8 worm cellular contexts compared by ENCODE assay signal in the genomic region with DNA sequence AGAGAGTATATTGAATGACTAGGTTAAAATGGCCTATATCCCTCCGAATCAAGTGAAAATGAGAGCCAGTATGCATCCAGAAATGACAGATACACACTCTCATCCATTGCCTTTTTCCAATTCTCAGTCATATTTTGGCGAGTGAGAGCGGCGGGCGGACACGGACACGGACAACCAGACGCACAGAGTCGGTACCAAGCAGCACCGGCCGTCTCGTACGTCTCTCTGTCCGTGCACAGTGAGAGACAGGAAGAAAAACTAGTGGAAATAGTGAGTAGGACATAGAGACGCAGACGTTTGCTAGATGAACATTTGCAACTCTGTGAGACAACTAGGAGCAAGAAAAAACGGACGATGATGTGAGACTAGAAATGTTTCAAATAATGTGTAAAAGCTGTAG.
A peak's percentile ranks its signal among the peaks of the same experiment; 100 is the strongest.
TF ChIP-seq lines count a peak whose summit lies in the region.

No protein-coding gene starts in this region.

TF ChIP-seq in whole organism, L1 larva, 84 proteins besides CTCF, POLR2A, EP300 and RAD21 (continues in another document):
- TF ChIP-seq snu-23 (GFP tag; optimal IDR thresholded peaks at IDR 0.05; lab: Kevin White, UChicago) (peak; percentile 12), fkh-8 (tag; optimal IDR thresholded peaks at IDR 0.05; lab: Kevin White, UChicago) (peak; percentile 35), rnt-1 (tag; optimal IDR thresholded peaks at IDR 0.05; lab: Kevin White, UChicago) (peak; percentile 11), swsn-7 (tag; optimal IDR thresholded peaks at IDR 0.05; lab: Kevin White, UChicago) (no peak), efl-3 (GFP tag; optimal IDR thresholded peaks at IDR 0.05; lab: Kevin White, UChicago) (no peak), jun-1 (tag; optimal IDR thresholded peaks at IDR 0.05; lab: Kevin White, UChicago) (peak; percentile 26), dpl-1 (GFP tag; optimal IDR thresholded peaks at IDR 0.05; lab: Kevin White, UChicago) (no peak), C34B4.2 (tag; optimal IDR thresholded peaks at IDR 0.05; lab: Kevin White, UChicago) (no peak), C16A3.4 (tag; optimal IDR thresholded peaks at IDR 0.05; lab: Kevin White, UChicago) (no peak), efl-1 (optimal IDR thresholded peaks at IDR 0.05; lab: Kevin White, UChicago) (peak; percentile 24 to 40), efl-1 (GFP tag; optimal IDR thresholded peaks at IDR 0.05 in 1 of 2; lab: Kevin White, UChicago) (peak; percentile 16 to 89)

TF ChIP-seq in whole organism, L2 larva, 48 proteins besides CTCF, POLR2A, EP300 and RAD21:
- peak; percentile 56 for TF ChIP-seq C34F6.9 (tag; optimal IDR thresholded peaks at IDR 0.05; lab: Kevin White, UChicago)
- peak; percentile 43 for TF ChIP-seq zag-1 (tag; optimal IDR thresholded peaks at IDR 0.05; lab: Kevin White, UChicago)
- no peak for TF ChIP-seq lin-13 (GFP tag; optimal IDR thresholded peaks at IDR 0.05; lab: Kevin White, UChicago)
- TF ChIP-seq ztf-11 (tag; optimal IDR thresholded peaks at IDR 0.05; lab: Kevin White, UChicago) = no peak
- TF ChIP-seq nhr-129 (tag; optimal IDR thresholded peaks at IDR 0.05; lab: Kevin White, UChicago) = peak; percentile 57
- peak; percentile 63 for TF ChIP-seq unc-55 (GFP tag; optimal IDR thresholded peaks at IDR 0.05; lab: Kevin White, UChicago)
- peak in 1 of 2 experiments; percentile 59 for TF ChIP-seq lsy-2 (tag; optimal IDR thresholded peaks at IDR 0.05; lab: Kevin White, UChicago)
- peak; percentile 11 for TF ChIP-seq F13H6.1 (tag; optimal IDR thresholded peaks at IDR 0.05; lab: Kevin White, UChicago)
- TF ChIP-seq fos-1 (tag; optimal IDR thresholded peaks at IDR 0.05; lab: Kevin White, UChicago) = peak; percentile 39
- no peak for TF ChIP-seq nhr-25 (tag; optimal IDR thresholded peaks at IDR 0.05; lab: Kevin White, UChicago)
- TF ChIP-seq elt-3 (tag; optimal IDR thresholded peaks at IDR 0.05; lab: Kevin White, UChicago) = no peak
TF ChIP-seq in whole organism, L2 larva: peak in this region for 7.

TF ChIP-seq in whole organism, L3 larva, 47 proteins besides CTCF, POLR2A, EP300 and RAD21:
- TF ChIP-seq nhr-67 (tag; optimal IDR thresholded peaks at IDR 0.05; lab: Kevin White, UChicago) = no peak
- peak; percentile 16 for TF ChIP-seq lin-15B (tag; optimal IDR thresholded peaks at IDR 0.05; lab: Kevin White, UChicago)
- no peak for TF ChIP-seq nhr-28 (tag; optimal IDR thresholded peaks at IDR 0.05; lab: Kevin White, UChicago)
- peak; percentile 55 for TF ChIP-seq hmg-11 (tag; optimal IDR thresholded peaks at IDR 0.05; lab: Kevin White, UChicago)
- TF ChIP-seq nfya-1 (tag; optimal IDR thresholded peaks at IDR 0.05; lab: Kevin White, UChicago; ENCODE audit: insufficient read depth) = peak; percentile 55
- peak; percentile 67 for TF ChIP-seq snpc-4 (tag; optimal IDR thresholded peaks at IDR 0.05; lab: Kevin White, UChicago)
- peak; percentile 70 for TF ChIP-seq lin-39 (tag; optimal IDR thresholded peaks at IDR 0.05; lab: Kevin White, UChicago)
- TF ChIP-seq eor-1 (tag; optimal IDR thresholded peaks at IDR 0.05; lab: Kevin White, UChicago) = no peak
- TF ChIP-seq elt-2 (tag; optimal IDR thresholded peaks at IDR 0.05; lab: Kevin White, UChicago) = peak; percentile 3
- TF ChIP-seq zag-1 (tag; optimal IDR thresholded peaks at IDR 0.05; lab: Kevin White, UChicago) = no peak
- TF ChIP-seq ceh-28 (tag; optimal IDR thresholded peaks at IDR 0.05; lab: Kevin White, UChicago) = peak; percentile 21

TF ChIP-seq in whole organism, L4 larva, 104 proteins besides CTCF, POLR2A, EP300 and RAD21 (continues in another document):
- peak; percentile 35; the same call in 1 of the 2 replicates for TF ChIP-seq T26A8.4 (GFP tag; IDR thresholded peaks at IDR 0.05; lab: Robert Waterston, UW)
- peak; percentile 78 for TF ChIP-seq hmg-1.1 (GFP tag; IDR thresholded peaks at IDR 0.05; lab: Robert Waterston, UW)
- TF ChIP-seq mdl-1 (tag; optimal IDR thresholded peaks at IDR 0.05; lab: Kevin White, UChicago) = peak in 1 of 2 experiments; percentile 27
- peak; percentile 53 for TF ChIP-seq mep-1 (tag; optimal IDR thresholded peaks at IDR 0.05; lab: Kevin White, UChicago)
- no peak for TF ChIP-seq mxl-2 (GFP tag; conservative IDR thresholded peaks at IDR 0.05; lab: Robert Waterston, UW)
- no peak for TF ChIP-seq Y48G9A.11 (GFP tag; IDR thresholded peaks at IDR 0.05; lab: Robert Waterston, UW)
- peak; percentile 43 for TF ChIP-seq dve-1 (tag; optimal IDR thresholded peaks at IDR 0.05; lab: Kevin White, UChicago; ENCODE audit: insufficient read depth)
- TF ChIP-seq mes-2 (tag; optimal IDR thresholded peaks at IDR 0.05; lab: Kevin White, UChicago; ENCODE audit: poor library complexity, severe bottlenecking) = peak; percentile 31
- peak in 1 of 2 experiments; percentile 7 for TF ChIP-seq hif-1 (tag; optimal IDR thresholded peaks at IDR 0.05; lab: Kevin White, UChicago)
- no peak for TF ChIP-seq T20F7.1 (GFP tag; optimal IDR thresholded peaks at IDR 0.05; lab: Kevin White, UChicago)

TF ChIP-seq in whole organism, late embryonic, 69 proteins besides CTCF, POLR2A, EP300 and RAD21:
- TF ChIP-seq gmeb-2 (tag; optimal IDR thresholded peaks at IDR 0.05; lab: Kevin White, UChicago) (no peak), unc-55 (GFP tag; optimal IDR thresholded peaks at IDR 0.05; lab: Kevin White, UChicago) (peak; percentile 55), nhr-232 (tag; optimal IDR thresholded peaks at IDR 0.05; lab: Kevin White, UChicago) (no peak), ceh-45 (GFP tag; IDR thresholded peaks at IDR 0.05; lab: Robert Waterston, UW) (no peak), ref-2 (tag; optimal IDR thresholded peaks at IDR 0.05; lab: Kevin White, UChicago) (peak; percentile 27), tbx-2 (tag; optimal IDR thresholded peaks at IDR 0.05; lab: Kevin White, UChicago) (peak; percentile 25), ceh-14 (tag; optimal IDR thresholded peaks at IDR 0.05; lab: Kevin White, UChicago) (peak; percentile 8)

TF ChIP-seq in whole organism, midembryonic, 9 proteins besides CTCF, POLR2A, EP300 and RAD21:
- TF ChIP-seq klf-2 (GFP tag; conservative IDR thresholded peaks at IDR 0.05; lab: Robert Waterston, UW) (no peak), ztf-29 (GFP tag; IDR thresholded peaks at IDR 0.05; lab: Robert Waterston, UW) (no peak), cog-1 (tag; optimal IDR thresholded peaks at IDR 0.05; lab: Kevin White, UChicago) (peak; percentile 13), ref-1 (GFP tag; conservative IDR thresholded peaks at IDR 0.05; lab: Robert Waterston, UW) (no peak)
TF ChIP-seq in whole organism, midembryonic: peak in this region for 1.

TF ChIP-seq in whole organism, mixed stage, embryonic, 35 proteins besides CTCF, POLR2A, EP300 and RAD21:
- peak; percentile 11 for TF ChIP-seq pha-4 (tag; optimal IDR thresholded peaks at IDR 0.05; lab: Kevin White, UChicago)
- TF ChIP-seq unc-62 (GFP tag; optimal IDR thresholded peaks at IDR 0.05; lab: Kevin White, UChicago) = peak; percentile 7
- TF ChIP-seq bed-3 (GFP tag; optimal IDR thresholded peaks at IDR 0.05; lab: Kevin White, UChicago) = no peak
- peak; percentile 35 for TF ChIP-seq nhr-2 (tag; optimal IDR thresholded peaks at IDR 0.05; lab: Kevin White, UChicago)
- TF ChIP-seq blmp-1 (tag; optimal IDR thresholded peaks at IDR 0.05; lab: Kevin White, UChicago) = no peak
- TF ChIP-seq unc-120 (tag; optimal IDR thresholded peaks at IDR 0.05; lab: Kevin White, UChicago; ENCODE audit: poor library complexity, severe bottlenecking) = peak; percentile 5
TF ChIP-seq in whole organism, mixed stage, embryonic: peak in this region for 4.

TF ChIP-seq in whole organism, young adult, 124 proteins besides CTCF, POLR2A, EP300 and RAD21 (continues in another document):
- TF ChIP-seq ccch-3 (GFP tag; optimal IDR thresholded peaks at IDR 0.05; lab: Kevin White, UChicago) (no peak), attf-5 (GFP tag; optimal IDR thresholded peaks at IDR 0.05; lab: Kevin White, UChicago) (peak; percentile 16), lag-1 (GFP tag; IDR thresholded peaks at IDR 0.05; lab: Robert Waterston, UW) (no peak), him-1 (tag; optimal IDR thresholded peaks at IDR 0.05; lab: Kevin White, UChicago) (no peak), snpc-3.4 (tag; optimal IDR thresholded peaks at IDR 0.05; lab: Kevin White, UChicago) (no peak), let-526 (GFP tag; IDR thresholded peaks at IDR 0.05; lab: Robert Waterston, UW) (no peak), F57A8.1 (GFP tag; optimal IDR thresholded peaks at IDR 0.05; lab: Kevin White, UChicago) (no peak), lin-35 (GFP tag; optimal IDR thresholded peaks at IDR 0.05; lab: Kevin White, UChicago) (peak in 1 of 3 experiments; percentile 18), B0261.1 (tag; optimal IDR thresholded peaks at IDR 0.05; lab: Kevin White, UChicago) (no peak), lin-54 (GFP tag; optimal IDR thresholded peaks at IDR 0.05; lab: Kevin White, UChicago) (no peak), cebp-1 (GFP tag; IDR thresholded peaks at IDR 0.05; lab: Robert Waterston, UW) (no peak), cebp-1 (tag; optimal IDR thresholded peaks at IDR 0.05; lab: Kevin White, UChicago) (peak; percentile 46), mel-28 (tag; optimal IDR thresholded peaks at IDR 0.05; lab: Kevin White, UChicago; ENCODE audit: borderline replicate concordance) (no peak), madf-8 (GFP tag; conservative IDR thresholded peaks at IDR 0.05; lab: Robert Waterston, UW) (no peak), hmg-1.2 (GFP tag; IDR thresholded peaks at IDR 0.05; lab: Robert Waterston, UW) (peak; percentile 87), pha-4 (tag; optimal IDR thresholded peaks at IDR 0.05; lab: Kevin White, UChicago) (no peak), nhr-120 (GFP tag; IDR thresholded peaks at IDR 0.05; lab: Robert Waterston, UW) (no peak), mes-4 (tag; optimal IDR thresholded peaks at IDR 0.05; lab: Kevin White, UChicago) (no peak), egl-44 (GFP tag; IDR thresholded peaks at IDR 0.05; lab: Robert Waterston, UW) (no peak), ztf-25 (GFP tag; IDR thresholded peaks at IDR 0.05; lab: Robert Waterston, UW) (no peak), zim-3 (tag; optimal IDR thresholded peaks at IDR 0.05; lab: Kevin White, UChicago) (no peak), nfyb-1 (GFP tag; IDR thresholded peaks at IDR 0.05; lab: Robert Waterston, UW) (0 out of 2 replicates have a peak, but pooled peaks have one; percentile 22), ZK185.1 (tag; optimal IDR thresholded peaks at IDR 0.05; lab: Kevin White, UChicago; ENCODE audit: poor library complexity, severe bottlenecking) (peak; percentile 10), mcd-1 (GFP tag; IDR thresholded peaks at IDR 0.05; lab: Robert Waterston, UW) (0 out of 2 replicates have a peak, but pooled peaks have one; percentile 8), F57C9.4 (tag; optimal IDR thresholded peaks at IDR 0.05; lab: Kevin White, UChicago) (no peak), ekl-4 (GFP tag; IDR thresholded peaks at IDR 0.05; lab: Robert Waterston, UW) (no peak), bed-1 (GFP tag; IDR thresholded peaks at IDR 0.05; lab: Robert Waterston, UW) (no peak), rec-8 (tag; optimal IDR thresholded peaks at IDR 0.05; lab: Kevin White, UChicago) (no peak), ztf-26 (tag; optimal IDR thresholded peaks at IDR 0.05; lab: Kevin White, UChicago) (no peak)
